Fruit fly (Drosophila melanogaster) whole organism, embryonic: ENCODE measurements around the gene CG15773.

Source experiments
- Antp ChIP-seq: fragments of 200-800 bp; sonication (Bioruptor generic); optimal IDR thresholded peaks from 3 replicates; lab custom pipeline; 2016; ENCODE audit warnings: missing biosample characterization, missing genetic modification characterization
- Bteb2 ChIP-seq: fragments of 200-800 bp; sonication (Bioruptor generic); optimal IDR thresholded peaks from 2 replicates; lab custom pipeline; 2016; ENCODE audit warnings: missing biosample characterization, missing genetic modification characterization
- CG10462 ChIP-seq: fragments of 200-800 bp; sonication (Bioruptor generic); optimal IDR thresholded peaks from 2 replicates; lab custom pipeline; 2016; ENCODE audit warnings: missing biosample characterization, missing genetic modification characterization
- CG12104 ChIP-seq: fragments of 200-800 bp; sonication (Bioruptor generic); optimal IDR thresholded peaks from 3 replicates; lab custom pipeline; 2016; ENCODE audit warnings: missing biosample characterization, missing genetic modification characterization
- CG12299 ChIP-seq: fragments of 200-800 bp; sonication (Bioruptor generic); optimal IDR thresholded peaks from 2 replicates; lab custom pipeline; 2018; ENCODE audit warnings: missing biosample characterization, mild to moderate bottlenecking, missing genetic modification characterization
- CG12391 ChIP-seq: fragments of 200-800 bp; sonication (Bioruptor generic); optimal IDR thresholded peaks from 3 replicates; lab custom pipeline; 2018; ENCODE audit warnings: missing biosample characterization, mild to moderate bottlenecking, missing genetic modification characterization, moderate library complexity
- CG12942 ChIP-seq: fragments of 200-800 bp; sonication (Bioruptor generic); optimal IDR thresholded peaks from 3 replicates; lab custom pipeline; 2016; ENCODE audit warnings: missing biosample characterization, missing genetic modification characterization
- CG14667 ChIP-seq: fragments of 200-800 bp; sonication (Bioruptor generic); IDR thresholded peaks from 2 replicates; pipeline ENCODE4 v1.3.6; 2022; ENCODE audit warnings: missing biosample characterization, missing genetic modification characterization
- CG1647 ChIP-seq: fragments of 200-800 bp; sonication (Bioruptor generic); optimal IDR thresholded peaks from 3 replicates; lab custom pipeline; 2016; ENCODE audit warnings: missing biosample characterization, missing genetic modification characterization
- CG17186 ChIP-seq: fragments of 200-800 bp; sonication (Bioruptor generic); optimal IDR thresholded peaks from 3 replicates; lab custom pipeline; 2017; ENCODE audit warnings: missing biosample characterization, missing genetic modification reagents, missing genetic modification characterization
- CG1832 ChIP-seq: fragments of 200-800 bp; sonication (Bioruptor generic); optimal IDR thresholded peaks from 2 replicates; lab custom pipeline; 2017; ENCODE audit warnings: missing biosample characterization, mild to moderate bottlenecking, missing genetic modification characterization, inconsistent platforms
- CG2120 ChIP-seq: fragments of 200-800 bp; sonication (Bioruptor generic); optimal IDR thresholded peaks from 3 replicates; lab custom pipeline; 2016; ENCODE audit warnings: missing biosample characterization, missing genetic modification characterization
- CG34376 ChIP-seq: fragments of 200-800 bp; sonication (Bioruptor generic); optimal IDR thresholded peaks from 2 replicates; lab custom pipeline; 2018; ENCODE audit warnings: missing biosample characterization, mild to moderate bottlenecking, missing genetic modification characterization
- CG3726 ChIP-seq: fragments of 200-800 bp; sonication (Bioruptor generic); IDR thresholded peaks from 3 replicates; pipeline ENCODE4, ENCODE4 v1.3.6; 2022; ENCODE audit warnings: missing biosample characterization, missing genetic modification characterization
- CG4730 ChIP-seq: fragments of 200-800 bp; sonication (Bioruptor generic); IDR thresholded peaks from 2 replicates; pipeline ENCODE4 v1.3.6; 2022; ENCODE audit warnings: missing biosample characterization, missing genetic modification characterization
- CG6854 ChIP-seq: fragments of 200-800 bp; sonication (Bioruptor generic); optimal IDR thresholded peaks from 3 replicates; lab custom pipeline; 2017; ENCODE audit warnings: missing biosample characterization, mild to moderate bottlenecking, missing genetic modification characterization
- CG8924 ChIP-seq: fragments of 200-800 bp; optimal IDR thresholded peaks from 3 replicates; lab custom pipeline; 2019; ENCODE audit warnings: missing biosample characterization, mild to moderate bottlenecking, missing genetic modification characterization, moderate library complexity
- CG9437 ChIP-seq: fragments of 200-800 bp; sonication (Bioruptor generic); optimal IDR thresholded peaks from 2 replicates; lab custom pipeline; 2018; ENCODE audit warnings: missing biosample characterization, mild to moderate bottlenecking, missing genetic modification characterization
- CG9609 ChIP-seq: fragments of 200-800 bp; sonication (Bioruptor generic); optimal IDR thresholded peaks from 3 replicates; lab custom pipeline; 2016; ENCODE audit warnings: missing biosample characterization, missing genetic modification characterization
- CG9727 ChIP-seq: fragments of 200-800 bp; sonication (Bioruptor generic); optimal IDR thresholded peaks from 3 replicates; lab custom pipeline; 2017; ENCODE audit warnings: missing biosample characterization, mild to moderate bottlenecking, missing genetic modification characterization
- CHES-1-like ChIP-seq: fragments of 200-800 bp; sonication (Bioruptor generic); optimal IDR thresholded peaks from 2 replicates; lab custom pipeline; 2016; ENCODE audit warnings: missing biosample characterization, missing genetic modification characterization
- CTCF ChIP-seq: fragments of 200-800 bp; sonication (Bioruptor generic); optimal IDR thresholded peaks from 2 replicates; lab custom pipeline; 2017; ENCODE audit warnings: missing biosample characterization, mild to moderate bottlenecking, missing genetic modification characterization, moderate library complexity
- Dad ChIP-seq: fragments of 200-800 bp; sonication (Bioruptor generic); optimal IDR thresholded peaks from 3 replicates; lab custom pipeline; 2016; ENCODE audit warnings: missing biosample characterization, missing genetic modification characterization
- Fer3 ChIP-seq: fragments of 200-800 bp; sonication (Bioruptor generic); optimal IDR thresholded peaks from 2 replicates; lab custom pipeline; 2018; ENCODE audit warnings: missing biosample characterization, mild to moderate bottlenecking, missing genetic modification characterization, moderate library complexity
- HmgD ChIP-seq: fragments of 200-800 bp; sonication (Bioruptor generic); optimal IDR thresholded peaks from 3 replicates; lab custom pipeline; 2016; ENCODE audit warnings: missing biosample characterization, missing genetic modification characterization
- Hr51 ChIP-seq, 2 experiments: fragments of 200-800 bp; sonication (Bioruptor generic); optimal IDR thresholded peaks; 2 replicates in 1 of 2; 3 replicates in 1 of 2; lab custom pipeline; 2016 to 2018; ENCODE audit warnings: missing biosample characterization in 2 of 2, missing genetic modification characterization in 2 of 2, mild to moderate bottlenecking in 1 of 2, moderate library complexity in 1 of 2
- Med ChIP-seq: fragments of 200-800 bp; sonication (Bioruptor generic); peaks from one replicate; lab custom pipeline; 2016; ENCODE audit warnings: missing biosample characterization, missing genetic modification characterization, mild to moderate bottlenecking, inconsistent platforms, moderate library complexity
- Opbp ChIP-seq: fragments of 200-800 bp; sonication (Bioruptor generic); IDR thresholded peaks from 3 replicates; pipeline ENCODE4 v1.3.6; 2022; ENCODE audit warnings: missing biosample characterization, missing genetic modification characterization; ENCODE audit not compliant: partially characterized antibody
- Ravus ChIP-seq: fragments of 200-800 bp; sonication (Bioruptor generic); IDR thresholded peaks from 2 replicates; pipeline ENCODE4 v1.3.6; 2022; ENCODE audit warnings: missing biosample characterization, missing genetic modification characterization
- Rx ChIP-seq: fragments of 200-800 bp; sonication (Bioruptor generic); IDR thresholded peaks from 2 replicates; pipeline ENCODE4 v1.3.6; 2022; ENCODE audit warnings: missing biosample characterization, missing genetic modification characterization
- Ssrp ChIP-seq: fragments of 200-800 bp; sonication (Bioruptor generic); optimal IDR thresholded peaks from 2 replicates; lab custom pipeline; 2018; ENCODE audit warnings: missing biosample characterization, mild to moderate bottlenecking, missing genetic modification characterization, moderate library complexity
- Vsx1 ChIP-seq: fragments of 200-800 bp; sonication (Bioruptor generic); optimal IDR thresholded peaks from 2 replicates; lab custom pipeline; 2017; ENCODE audit warnings: missing biosample characterization, mild to moderate bottlenecking, missing genetic modification characterization, missing genetic modification reagents
- ap ChIP-seq: fragments of 200-800 bp; sonication (Bioruptor generic); IDR thresholded peaks from 2 replicates; pipeline ENCODE4 v1.3.6; 2022; ENCODE audit warnings: missing biosample characterization, missing genetic modification characterization
- ato ChIP-seq: fragments of 200-800 bp; sonication (Bioruptor generic); IDR thresholded peaks from 2 replicates; pipeline ENCODE4 v1.3.6; 2022; ENCODE audit warnings: missing biosample characterization, missing genetic modification characterization; ENCODE audit not compliant: partially characterized antibody
- bsh ChIP-seq, 2 experiments: fragments of 200-800 bp; sonication (Bioruptor generic); optimal IDR thresholded peaks; 2 replicates each; lab custom pipeline; 2017 to 2018; ENCODE audit warnings: mild to moderate bottlenecking in 2 of 2, missing biosample characterization in 2 of 2, missing genetic modification characterization in 2 of 2, moderate library complexity in 1 of 2
- crol ChIP-seq: fragments of 200-800 bp; sonication (Bioruptor generic); IDR thresholded peaks from 2 replicates; pipeline ENCODE4 v1.3.6; 2022; ENCODE audit warnings: missing biosample characterization, missing genetic modification characterization
- cwo ChIP-seq: fragments of 200-800 bp; sonication (Bioruptor generic); optimal IDR thresholded peaks from 3 replicates; lab custom pipeline; 2017; ENCODE audit warnings: missing biosample characterization, missing genetic modification characterization, mild to moderate bottlenecking, moderate library complexity, missing genetic modification reagents
- ewg ChIP-seq: fragments of 200-800 bp; sonication (Bioruptor generic); optimal IDR thresholded peaks from 3 replicates; lab custom pipeline; 2017; ENCODE audit warnings: mild to moderate bottlenecking, missing biosample characterization, missing genetic modification reagents, missing genetic modification characterization
- gfzf ChIP-seq: fragments of 200-800 bp; sonication (Bioruptor generic); optimal IDR thresholded peaks from 2 replicates; lab custom pipeline; 2016; ENCODE audit warnings: missing biosample characterization, mild to moderate bottlenecking, missing genetic modification characterization, moderate library complexity
- ham ChIP-seq: fragments of 200-800 bp; sonication (Bioruptor generic); IDR thresholded peaks from 2 replicates; pipeline ENCODE4 v1.3.6; 2022; ENCODE audit warnings: missing biosample characterization, missing genetic modification characterization
- hkb ChIP-seq, 2 experiments: fragments of 200-800 bp in 1 of 2; fragments of >200 bp in 1 of 2; sonication (Bioruptor generic) in 1 of 2; IDR thresholded peaks in 1 of 2; optimal IDR thresholded peaks in 1 of 2; 2 replicates each; pipeline versions ENCODE4 v1.3.6 to Lab custom; 2017 to 2022; ENCODE audit warnings: missing biosample characterization in 1 of 2, missing genetic modification characterization in 1 of 2
- mirr ChIP-seq: fragments of 200-800 bp; sonication (Bioruptor generic); optimal IDR thresholded peaks from 3 replicates; lab custom pipeline; 2018; ENCODE audit warnings: missing biosample characterization, mild to moderate bottlenecking, missing genetic modification characterization
- onecut ChIP-seq: fragments of 200-800 bp; sonication (Bioruptor generic); IDR thresholded peaks from 2 replicates; pipeline ENCODE4 v1.3.6; 2022; ENCODE audit warnings: missing biosample characterization, missing genetic modification characterization
- pros ChIP-seq: fragments of 200-800 bp; sonication (Bioruptor generic); optimal IDR thresholded peaks from 3 replicates; lab custom pipeline; 2019; ENCODE audit warnings: missing biosample characterization, mild to moderate bottlenecking, missing genetic modification characterization, moderate library complexity
- sim ChIP-seq: fragments of 200-800 bp; sonication (Bioruptor generic); IDR thresholded peaks from 2 replicates; pipeline ENCODE4 v1.3.6; 2022; ENCODE audit warnings: missing biosample characterization, missing genetic modification characterization
- stc ChIP-seq: fragments of 200-800 bp; sonication (Bioruptor generic); IDR thresholded peaks from 2 replicates; pipeline ENCODE4 v1.3.6; 2022; ENCODE audit warnings: missing biosample characterization, missing genetic modification characterization
- tap ChIP-seq: fragments of 200-800 bp; optimal IDR thresholded peaks from 3 replicates; lab custom pipeline; 2019; ENCODE audit warnings: missing biosample characterization, mild to moderate bottlenecking, missing genetic modification characterization, moderate library complexity
- ttk ChIP-seq: fragments of 200-800 bp; sonication (Bioruptor generic); IDR thresholded peaks from 2 replicates; pipeline ENCODE4 v2.1.2; 2022; ENCODE audit warnings: missing biosample characterization, missing genetic modification characterization

Gene CG15773

DNA sequence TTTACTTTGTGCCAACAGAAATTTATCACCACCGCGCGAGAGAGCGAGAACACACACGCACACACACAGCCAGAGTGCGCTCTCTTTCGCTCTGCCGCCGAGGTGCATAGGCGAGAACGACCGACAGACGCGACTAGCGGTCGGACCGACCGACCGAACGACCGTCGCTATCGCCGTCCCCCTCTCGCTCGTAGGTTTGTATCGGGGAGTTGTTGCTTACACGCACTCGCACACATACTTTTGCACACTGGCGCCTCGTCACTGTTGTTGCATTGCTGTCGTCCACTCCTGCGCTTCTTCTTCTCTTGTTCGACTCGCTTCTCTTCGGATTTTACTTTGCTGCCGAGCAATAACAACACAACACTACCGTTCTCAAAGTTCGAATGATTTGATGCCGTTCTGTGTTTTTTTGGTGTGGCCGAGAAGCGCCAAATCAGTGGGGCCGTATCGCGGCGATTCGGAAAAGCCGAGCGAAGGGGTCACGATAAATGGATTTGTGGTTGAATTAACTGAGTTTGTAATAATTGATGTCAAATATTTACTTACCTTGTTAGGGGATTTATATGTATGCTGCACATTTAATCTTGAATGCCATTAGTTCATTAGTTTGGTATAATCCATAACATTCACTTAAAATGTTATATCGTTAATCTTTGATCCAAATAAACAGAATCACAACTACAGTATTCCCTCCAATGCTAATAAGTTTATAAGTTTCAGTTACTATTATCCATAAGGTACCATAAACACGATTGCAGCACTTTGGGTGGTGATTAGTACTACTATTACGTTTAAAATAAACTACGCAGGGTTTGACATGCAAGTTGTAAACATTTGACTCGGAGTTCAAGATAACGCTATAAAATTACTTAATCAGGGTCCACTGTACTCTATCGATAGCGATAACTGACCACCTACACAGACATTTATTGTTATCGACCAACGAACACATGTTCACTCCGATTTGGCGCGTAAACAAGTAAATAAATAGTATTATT, 14.6 kb downstream of the CG15773 start, which contains the start of the genes IntS6 and Rtel1 (continued):
- TF ChIP-seq Antp = peak; percentile 94
- peak; percentile 67 for TF ChIP-seq CG10462 (GFP tag; lab: Kevin White, UChicago)
- peak; percentile 51 to 87 for TF ChIP-seq bsh (GFP tag; optimal IDR thresholded peaks at IDR 0.05; lab: Kevin White, UChicago)
- TF ChIP-seq CG1832 = peak; percentile 96
- TF ChIP-seq HmgD (GFP tag; lab: Kevin White, UChicago) = no peak
- TF ChIP-seq Ssrp (tag; lab: Kevin White, UChicago) = peak; percentile 86
- peak; percentile 84 for TF ChIP-seq stc (GFP tag; lab: Robert Waterston, UW)
- peak; percentile 69 for TF ChIP-seq Ravus (GFP tag; lab: Robert Waterston, UW)
- TF ChIP-seq ap = peak; percentile 72
- peak; percentile 86 for TF ChIP-seq Bteb2 (GFP tag; lab: Kevin White, UChicago)
- peak; percentile 91 for TF ChIP-seq Fer3 (tag; lab: Kevin White, UChicago)
- TF ChIP-seq ato (GFP tag; lab: Robert Waterston, UW) = no peak
- TF ChIP-seq CG12104 (GFP tag; lab: Kevin White, UChicago) = peak; percentile 77
- peak; percentile 88 for TF ChIP-seq CHES-1-like (GFP tag; lab: Kevin White, UChicago)
- peak; percentile 79 for TF ChIP-seq onecut (GFP tag; lab: Robert Waterston, UW)
- peak; percentile 78 for TF ChIP-seq Dad (GFP tag; lab: Kevin White, UChicago)
- TF ChIP-seq Hr51 (GFP tag; optimal IDR thresholded peaks at IDR 0.05; lab: Kevin White, UChicago) = peak; percentile 89 to 92
- peak; percentile 86 for TF ChIP-seq tap
- peak; percentile 97 for TF ChIP-seq mirr (GFP tag; lab: Kevin White, UChicago)
- TF ChIP-seq hkb (optimal IDR thresholded peaks at IDR 0.05; lab: Kevin White, UChicago) = no peak
- TF ChIP-seq hkb (GFP tag; IDR thresholded peaks at IDR 0.05; lab: Robert Waterston, UW) = peak; percentile 88
- TF ChIP-seq Rx (GFP tag; lab: Robert Waterston, UW) = peak; percentile 83
- peak; percentile 49; the same call in 1 of the 2 replicates for TF ChIP-seq sim (GFP tag; lab: Robert Waterston, UW)
- TF ChIP-seq Vsx1 = peak; percentile 60
- peak; percentile 29 for TF ChIP-seq pros
- peak; percentile 91 for TF ChIP-seq CG8924 (tag; lab: Kevin White, UChicago)
- TF ChIP-seq ewg (GFP tag; lab: Kevin White, UChicago) = peak; percentile 70
- TF ChIP-seq cwo (GFP tag; lab: Kevin White, UChicago) = peak; percentile 82
- TF ChIP-seq CG4730 (GFP tag; lab: Robert Waterston, UW) = peak; percentile 80
- peak; percentile 98 for TF ChIP-seq Med (GFP tag; lab: Kevin White, UChicago)
- peak; percentile 96 for TF ChIP-seq CG2120 (GFP tag; lab: Kevin White, UChicago)
- TF ChIP-seq CG3726 = peak; percentile 85
- TF ChIP-seq crol (GFP tag; lab: Robert Waterston, UW) = peak; percentile 65
- TF ChIP-seq CG9609 = peak; percentile 91
- TF ChIP-seq CG14667 (GFP tag; lab: Robert Waterston, UW) = peak; percentile 82
- peak; percentile 76 for TF ChIP-seq CG17186 (GFP tag; lab: Kevin White, UChicago)
- TF ChIP-seq CG6854 = peak; percentile 57
- TF ChIP-seq CG9727 (GFP tag; lab: Kevin White, UChicago) = peak; percentile 84
- TF ChIP-seq CG12391 (tag; lab: Kevin White, UChicago) = peak; percentile 88
- peak; percentile 83 for TF ChIP-seq ham (GFP tag; lab: Robert Waterston, UW)
- TF ChIP-seq CG34376 = peak; percentile 98
- TF ChIP-seq CG9437 = peak; percentile 81
- peak; percentile 38 for TF ChIP-seq CTCF (GFP tag; lab: Kevin White, UChicago)
- TF ChIP-seq CG12942 = peak; percentile 84
- peak; percentile 84 for TF ChIP-seq CG1647
- TF ChIP-seq ttk (GFP tag; lab: Robert Waterston, UW) = peak; percentile 87
- peak; percentile 92 for TF ChIP-seq gfzf (GFP tag; lab: Kevin White, UChicago)
- peak; percentile 91 for TF ChIP-seq CG12299
- TF ChIP-seq Opbp (GFP tag; lab: Robert Waterston, UW) = 0 out of 3 replicates have a peak, but pooled peaks have one; percentile 32
